Worm (Caenorhabditis elegans) whole organism, young adult: Measurements from ENCODE around the gene wht-1.

Source experiments
- D2030.7 ChIP-seq: fragments of 200-800 bp; sonication (Bioruptor generic); IDR thresholded peaks from 2 replicates; pipeline ENCODE4 v1.3.6; 2022; ENCODE audit warnings: missing genetic modification reagents, missing genetic modification characterization, missing compliant biosample characterization
- attf-5 ChIP-seq: fragments of 200-800 bp; sonication (Bioruptor generic); optimal IDR thresholded peaks from 2 replicates; lab custom pipeline; 2018; ENCODE audit warnings: mild to moderate bottlenecking, missing genetic modification characterization, missing compliant biosample characterization
- die-1 ChIP-seq: sonication (generic microtip); optimal IDR thresholded peaks from 2 replicates; lab custom pipeline; 2016; ENCODE audit warnings: missing genotype, mild to moderate bottlenecking, missing genetic modification characterization, missing compliant biosample characterization
- efl-1 ChIP-seq: fragments of 150-350 bp; optimal IDR thresholded peaks from 2 replicates; lab custom pipeline; 2014; ENCODE audit warnings: missing biosample characterization, missing genetic modification reagents, missing genetic modification characterization
- let-526 ChIP-seq: fragments of 200-800 bp; sonication (Bioruptor generic); IDR thresholded peaks from 2 replicates; pipeline ENCODE4 v1.3.6; 2022; ENCODE audit warnings: missing genetic modification reagents, missing genetic modification characterization, missing compliant biosample characterization
- nhr-80 ChIP-seq: sonication (generic microtip); optimal IDR thresholded peaks from 2 replicates; lab custom pipeline; 2016; ENCODE audit warnings: missing genetic modification characterization, missing compliant biosample characterization
- pha-4 ChIP-seq: fragments of 150-350 bp; sonication (generic microtip); optimal IDR thresholded peaks from 2 replicates; lab custom pipeline; 2014; ENCODE audit warnings: missing biosample characterization, missing genetic modification reagents, missing genetic modification characterization
- unc-62 ChIP-seq: fragments of 150-350 bp; optimal IDR thresholded peaks from 2 replicates; lab custom pipeline; 2014; ENCODE audit warnings: missing biosample characterization, missing genetic modification reagents, missing genetic modification characterization

DNA sequence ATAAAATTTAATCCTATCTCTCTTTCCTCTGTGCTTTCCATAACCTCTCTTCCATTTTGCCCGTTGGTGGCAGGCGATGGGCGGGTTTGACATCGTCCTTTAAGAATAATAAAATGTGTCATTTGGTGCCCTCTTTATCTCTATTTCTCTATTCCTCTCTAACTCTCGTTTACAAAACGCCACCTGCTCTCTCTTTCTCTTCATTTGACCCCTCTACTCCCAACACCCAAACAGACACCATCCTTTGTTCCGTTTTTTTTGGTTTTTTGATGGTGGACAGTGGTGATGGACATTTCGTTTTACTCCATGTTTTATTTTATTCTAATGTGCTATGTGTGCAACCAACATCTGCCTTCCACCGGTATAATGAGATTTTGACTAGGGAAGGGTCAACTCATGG is 8.6 kb downstream of the wht-1 start:
- TF ChIP-seq efl-1 (no peak), unc-62 (no peak), let-526 (no peak), pha-4 (tag; lab: Kevin White, UChicago) (no peak), die-1 (no peak), nhr-80 (tag; lab: Kevin White, UChicago) (no peak), attf-5 (GFP tag; lab: Kevin White, UChicago) (no peak), D2030.7 (GFP tag; lab: Robert Waterston, UW) (no peak)
